Fruit fly (Drosophila melanogaster): ENCODE results near the gene Alg14.

Gene Alg14

dm6 chrX:15511399-15511798 lies 39.4 kb downstream of the Alg14 start (continued):
- TF ChIP-seq sqz (GFP tag; optimal IDR thresholded peaks at IDR 0.05) = peak; percentile 24
- TF ChIP-seq wek (GFP tag; optimal IDR thresholded peaks at IDR 0.05) = no peak
- no peak for TF ChIP-seq CG9727 (GFP tag; optimal IDR thresholded peaks at IDR 0.05)
- TF ChIP-seq CG9215 (GFP tag; IDR thresholded peaks at IDR 0.05) = no peak
- peak in 1 of 2 experiments; percentile 22 for TF ChIP-seq dpn (GFP tag; optimal IDR thresholded peaks at IDR 0.05)
- no peak for TF ChIP-seq hth (optimal IDR thresholded peaks at IDR 0.05)
- peak; percentile 9 for TF ChIP-seq Hsf (GFP tag; optimal IDR thresholded peaks at IDR 0.05)
- TF ChIP-seq MBD-R2 (GFP tag; IDR thresholded peaks at IDR 0.05) = no peak
- TF ChIP-seq dm (GFP tag; optimal IDR thresholded peaks at IDR 0.05) = no peak
- no peak for TF ChIP-seq Rx (GFP tag; IDR thresholded peaks at IDR 0.05)
- TF ChIP-seq corto (GFP tag; optimal IDR thresholded peaks at IDR 0.05) = no peak
- no peak for TF ChIP-seq disco-r (GFP tag; optimal IDR thresholded peaks at IDR 0.05)
- TF ChIP-seq kah (GFP tag; optimal IDR thresholded peaks at IDR 0.05) = no peak
- no peak for TF ChIP-seq danr (GFP tag; IDR thresholded peaks at IDR 0.05)
- TF ChIP-seq CG18262 (tag; optimal IDR thresholded peaks at IDR 0.05) = no peak
- TF ChIP-seq CG17361 (GFP tag; IDR thresholded peaks at IDR 0.05) = no peak
- no peak for TF ChIP-seq Sry-δ (GFP tag; optimal IDR thresholded peaks at IDR 0.05)
- TF ChIP-seq pb (GFP tag; optimal IDR thresholded peaks at IDR 0.05) = no peak
- no peak for TF ChIP-seq Tbp (GFP tag; optimal IDR thresholded peaks at IDR 0.05)
- no peak for TF ChIP-seq Abd-B (GFP tag; optimal IDR thresholded peaks at IDR 0.05)
- no peak for TF ChIP-seq run (tag; optimal IDR thresholded peaks at IDR 0.05)
- TF ChIP-seq CG7987 (GFP tag; optimal IDR thresholded peaks at IDR 0.05) = no peak
- no peak for TF ChIP-seq CG17328 (GFP tag; IDR thresholded peaks at IDR 0.05)
- no peak for TF ChIP-seq CG3838 (GFP tag; optimal IDR thresholded peaks at IDR 0.05)
- no peak for TF ChIP-seq Dip2 (GFP tag; IDR thresholded peaks at IDR 0.05)
- TF ChIP-seq sna (GFP tag; IDR thresholded peaks at IDR 0.05; ENCODE audit: partially characterized antibody) = no peak
- peak in 1 of 2 experiments; percentile 3 for TF ChIP-seq bsh (GFP tag; optimal IDR thresholded peaks at IDR 0.05)
- TF ChIP-seq peb (GFP tag; IDR thresholded peaks at IDR 0.05) = no peak
- no peak for TF ChIP-seq Awh (GFP tag; IDR thresholded peaks at IDR 0.05)
- TF ChIP-seq sisA (GFP tag; IDR thresholded peaks at IDR 0.05) = no peak
- peak; percentile 1 for TF ChIP-seq ems (GFP tag; optimal IDR thresholded peaks at IDR 0.05)
- TF ChIP-seq sob (GFP tag; IDR thresholded peaks at IDR 0.05) = 0 out of 2 replicates have a peak, but pooled peaks have one; percentile 16
- TF ChIP-seq zen2 (GFP tag; IDR thresholded peaks at IDR 0.05; ENCODE audit: partially characterized antibody) = no peak
- TF ChIP-seq CG8281 (tag; optimal IDR thresholded peaks at IDR 0.05) = no peak
- no peak for TF ChIP-seq gce (GFP tag; IDR thresholded peaks at IDR 0.05)
- no peak for TF ChIP-seq CG13624 (GFP tag; optimal IDR thresholded peaks at IDR 0.05)
- no peak for TF ChIP-seq caup (GFP tag; optimal IDR thresholded peaks at IDR 0.05; ENCODE audit: severe bottlenecking)
- TF ChIP-seq ATbp (GFP tag; optimal IDR thresholded peaks at IDR 0.05) = no peak
- no peak for TF ChIP-seq CG8089 (GFP tag; optimal IDR thresholded peaks at IDR 0.05)
- no peak for TF ChIP-seq NC2α (GFP tag; optimal IDR thresholded peaks at IDR 0.05)
- no peak for TF ChIP-seq cato (GFP tag; optimal IDR thresholded peaks at IDR 0.05; ENCODE audit: borderline replicate concordance)
- TF ChIP-seq C15 (GFP tag; IDR thresholded peaks at IDR 0.05) = no peak
- peak; percentile 57 for TF ChIP-seq cg (GFP tag; optimal IDR thresholded peaks at IDR 0.05)
- TF ChIP-seq CG2199 (GFP tag; IDR thresholded peaks at IDR 0.05) = no peak
- TF ChIP-seq Taf1 (GFP tag; IDR thresholded peaks at IDR 0.05) = no peak
- peak; percentile 88 for TF ChIP-seq Ets65A (GFP tag)
- TF ChIP-seq chinmo (GFP tag; IDR thresholded peaks at IDR 0.05; ENCODE audit: partially characterized antibody) = no peak
- TF ChIP-seq row (GFP tag; IDR thresholded peaks at IDR 0.05) = peak; percentile 27; the same call in 2 of the 3 replicates
- no peak for TF ChIP-seq fd3F (GFP tag; optimal IDR thresholded peaks at IDR 0.05)
- no peak for TF ChIP-seq Deaf1 (tag; optimal IDR thresholded peaks at IDR 0.05)
- no peak for TF ChIP-seq CG17802 (tag; optimal IDR thresholded peaks at IDR 0.05)
- no peak for TF ChIP-seq CG10209 (GFP tag; optimal IDR thresholded peaks at IDR 0.05)
